Fruit fly (Drosophila melanogaster) whole organism, embryonic: ENCODE data around the gene endos.

Experiments used
- Awh ChIP-seq: fragments of 200-800 bp; sonication (Bioruptor generic); IDR thresholded peaks from 2 replicates; pipeline ENCODE4, ENCODE4 v1.3.6; 2022; ENCODE audit warnings: missing biosample characterization, missing genetic modification characterization
- CG12236 ChIP-seq: fragments of 200-800 bp; sonication (Bioruptor generic); optimal IDR thresholded peaks from 2 replicates; lab custom pipeline; 2016; ENCODE audit warnings: missing biosample characterization, missing genetic modification characterization
- CG12299 ChIP-seq: fragments of 200-800 bp; sonication (Bioruptor generic); optimal IDR thresholded peaks from 2 replicates; lab custom pipeline; 2018; ENCODE audit warnings: missing biosample characterization, mild to moderate bottlenecking, missing genetic modification characterization
- CG13123 ChIP-seq: fragments of 200-800 bp; sonication (Bioruptor generic); optimal IDR thresholded peaks from 2 replicates; lab custom pipeline; 2016; ENCODE audit warnings: missing biosample characterization, missing genetic modification characterization
- CG14050 ChIP-seq: fragments of 200-800 bp; sonication (Bioruptor generic); IDR thresholded peaks from 3 replicates; pipeline ENCODE4 v1.3.6; 2022; ENCODE audit warnings: missing biosample characterization, missing genetic modification characterization
- CG15269 ChIP-seq: fragments of 200-800 bp; sonication (Bioruptor generic); optimal IDR thresholded peaks from 2 replicates; lab custom pipeline; 2018; ENCODE audit warnings: missing biosample characterization, mild to moderate bottlenecking, missing genetic modification characterization, moderate library complexity
- CG16779 ChIP-seq: fragments of 200-800 bp; sonication (Bioruptor generic); IDR thresholded peaks from 2 replicates; pipeline ENCODE4 v1.3.6; 2022; ENCODE audit warnings: missing biosample characterization, missing genetic modification characterization
- CG30020 ChIP-seq: fragments of 200-800 bp; optimal IDR thresholded peaks from 2 replicates; lab custom pipeline; 2019; ENCODE audit warnings: missing biosample characterization, mild to moderate bottlenecking, missing genetic modification characterization, moderate library complexity
- CG31388 ChIP-seq: fragments of 200-800 bp; sonication (Bioruptor generic); optimal IDR thresholded peaks from 2 replicates; lab custom pipeline; 2016; ENCODE audit warnings: missing biosample characterization, missing genetic modification characterization
- CG3726 ChIP-seq: fragments of 200-800 bp; sonication (Bioruptor generic); IDR thresholded peaks from 3 replicates; pipeline ENCODE4, ENCODE4 v1.3.6; 2022; ENCODE audit warnings: missing biosample characterization, missing genetic modification characterization
- CG4282 ChIP-seq: fragments of 200-800 bp; sonication (Bioruptor generic); optimal IDR thresholded peaks from 2 replicates; lab custom pipeline; 2016; ENCODE audit warnings: missing biosample characterization, missing genetic modification characterization
- CG4617 ChIP-seq: fragments of 200-800 bp; sonication (Bioruptor generic); optimal IDR thresholded peaks from 3 replicates; lab custom pipeline; 2016; ENCODE audit warnings: missing biosample characterization, missing genetic modification characterization, borderline replicate concordance
- CG6272 ChIP-seq: fragments of 200-800 bp; sonication (Bioruptor generic); IDR thresholded peaks from 2 replicates; pipeline ENCODE4 v1.3.6; 2022; ENCODE audit warnings: missing biosample characterization, missing genetic modification characterization
- CG7271 ChIP-seq: fragments of 200-800 bp; sonication (Bioruptor generic); optimal IDR thresholded peaks from 2 replicates; lab custom pipeline; 2018; ENCODE audit warnings: missing biosample characterization, mild to moderate bottlenecking, missing genetic modification characterization, moderate library complexity
- CG7372 ChIP-seq: fragments of 200-800 bp; sonication (Bioruptor generic); IDR thresholded peaks from 2 replicates; pipeline ENCODE4 v1.3.6; 2022; ENCODE audit warnings: missing biosample characterization, missing genetic modification characterization
- CG7963 ChIP-seq: fragments of 200-800 bp; sonication (Bioruptor generic); IDR thresholded peaks from 3 replicates; pipeline ENCODE4 v1.3.6; 2022; ENCODE audit warnings: missing biosample characterization, missing genetic modification characterization; ENCODE audit not compliant: partially characterized antibody
- CG9797 ChIP-seq: fragments of 200-800 bp; sonication (Bioruptor generic); optimal IDR thresholded peaks from 3 replicates; lab custom pipeline; 2018; ENCODE audit warnings: missing biosample characterization, mild to moderate bottlenecking, missing genetic modification characterization
- D19B ChIP-seq: fragments of 200-800 bp; sonication (Bioruptor generic); optimal IDR thresholded peaks from 2 replicates; lab custom pipeline; 2017; ENCODE audit warnings: missing biosample characterization, mild to moderate bottlenecking, missing genetic modification characterization
- Dref ChIP-seq: fragments of 200-800 bp; sonication (Bioruptor generic); IDR thresholded peaks from 2 replicates; pipeline ENCODE4 v1.3.6; 2022; ENCODE audit warnings: missing biosample characterization, missing genetic modification characterization
- Eip74EF ChIP-seq, 2 experiments: fragments of 200-800 bp in 1 of 2; fragments of >200 bp in 1 of 2; sonication (Bioruptor generic) in 1 of 2; optimal IDR thresholded peaks; 2 replicates each; lab custom pipeline; 2017 to 2019; ENCODE audit warnings: missing biosample characterization in 2 of 2, missing genetic modification characterization in 2 of 2, mild to moderate bottlenecking in 1 of 2, moderate library complexity in 1 of 2
- Ets97D ChIP-seq: fragments of 200-800 bp; sonication (Bioruptor generic); optimal IDR thresholded peaks from 3 replicates; lab custom pipeline; 2016; ENCODE audit warnings: missing biosample characterization, missing genetic modification characterization
- HLH4C ChIP-seq: fragments of 200-800 bp; sonication (Bioruptor generic); IDR thresholded peaks from 3 replicates; pipeline ENCODE4 v1.3.6; 2022; ENCODE audit warnings: missing biosample characterization, missing genetic modification characterization; ENCODE audit not compliant: partially characterized antibody
- MBD-R2 ChIP-seq: fragments of 200-800 bp; sonication (Bioruptor generic); IDR thresholded peaks from 2 replicates; pipeline ENCODE4 v1.3.6; 2022; ENCODE audit warnings: missing biosample characterization, missing genetic modification characterization
- Med ChIP-seq: fragments of 200-800 bp; sonication (Bioruptor generic); peaks from one replicate; lab custom pipeline; 2016; ENCODE audit warnings: missing biosample characterization, missing genetic modification characterization, mild to moderate bottlenecking, inconsistent platforms, moderate library complexity
- Meics ChIP-seq: fragments of 200-800 bp; sonication (Bioruptor generic); optimal IDR thresholded peaks from 2 replicates; lab custom pipeline; 2017; ENCODE audit warnings: missing biosample characterization, mild to moderate bottlenecking, missing genetic modification characterization
- NC2α ChIP-seq: fragments of 200-800 bp; sonication (Bioruptor generic); optimal IDR thresholded peaks from 2 replicates; lab custom pipeline; 2016; ENCODE audit warnings: missing biosample characterization, missing genetic modification characterization
- NC2β ChIP-seq: fragments of 200-800 bp; sonication (Bioruptor generic); optimal IDR thresholded peaks from 2 replicates; lab custom pipeline; 2016; ENCODE audit warnings: missing biosample characterization, missing genetic modification characterization
- Stat92E ChIP-seq, 3 experiments: fragments of >200 bp in 2 of 3; fragments of 200-800 bp in 1 of 3; sonication (Bioruptor generic) in 1 of 3; optimal IDR thresholded peaks; 2 replicates each; lab custom pipeline; 2017 to 2019; ENCODE audit warnings: missing biosample characterization in 3 of 3, missing genetic modification characterization in 3 of 3, mild to moderate bottlenecking in 1 of 3, moderate library complexity in 1 of 3
- ab ChIP-seq: fragments of 200-800 bp; sonication (Bioruptor generic); optimal IDR thresholded peaks from 2 replicates; lab custom pipeline; 2016; ENCODE audit warnings: missing biosample characterization, missing genetic modification characterization
- ara ChIP-seq: fragments of 200-800 bp; sonication (Bioruptor generic); IDR thresholded peaks from 2 replicates; pipeline ENCODE4 v1.3.6; 2022; ENCODE audit warnings: missing biosample characterization, missing genetic modification characterization
- bigmax ChIP-seq: fragments of 200-800 bp; sonication (Bioruptor generic); optimal IDR thresholded peaks from 2 replicates; lab custom pipeline; 2018; ENCODE audit warnings: missing biosample characterization, mild to moderate bottlenecking, missing genetic modification characterization
- corto ChIP-seq: fragments of 200-800 bp; sonication (Bioruptor generic); optimal IDR thresholded peaks from 2 replicates; lab custom pipeline; 2016; ENCODE audit warnings: missing biosample characterization, mild to moderate bottlenecking, missing genetic modification characterization, moderate library complexity
- danr ChIP-seq: fragments of 200-800 bp; sonication (Bioruptor generic); IDR thresholded peaks from 2 replicates; pipeline ENCODE4 v1.3.6; 2022; ENCODE audit warnings: missing biosample characterization, missing genetic modification characterization
- dati ChIP-seq: fragments of 200-800 bp; sonication (Bioruptor generic); IDR thresholded peaks from 2 replicates; pipeline ENCODE4 v1.3.6; 2022; ENCODE audit warnings: missing biosample characterization, missing genetic modification characterization
- ewg ChIP-seq: fragments of 200-800 bp; sonication (Bioruptor generic); optimal IDR thresholded peaks from 3 replicates; lab custom pipeline; 2017; ENCODE audit warnings: mild to moderate bottlenecking, missing biosample characterization, missing genetic modification reagents, missing genetic modification characterization
- fru ChIP-seq: fragments of >200 bp; optimal IDR thresholded peaks from 2 replicates; lab custom pipeline; 2017
- h ChIP-seq: fragments of >200 bp; optimal IDR thresholded peaks from 2 replicates; lab custom pipeline; 2017
- kay ChIP-seq: fragments of 200-800 bp; sonication (Bioruptor generic); optimal IDR thresholded peaks from 2 replicates; lab custom pipeline; 2016; ENCODE audit warnings: missing biosample characterization, missing genetic modification characterization
- lola ChIP-seq, 3 experiments: fragments of >200 bp in 2 of 3; fragments of 200-800 bp in 1 of 3; sonication (Bioruptor generic) in 1 of 3; optimal IDR thresholded peaks; 2 replicates each; lab custom pipeline; 2017 to 2019; ENCODE audit warnings: missing biosample characterization in 3 of 3, missing genetic modification characterization in 3 of 3, mild to moderate bottlenecking in 1 of 3, moderate library complexity in 1 of 3
- lov ChIP-seq, 2 experiments: fragments of 200-800 bp in 1 of 2; fragments of >200 bp in 1 of 2; sonication (Bioruptor generic) in 1 of 2; IDR thresholded peaks in 1 of 2; optimal IDR thresholded peaks in 1 of 2; 2 replicates in 1 of 2; 3 replicates in 1 of 2; pipeline versions ENCODE4 v1.3.6 to Lab custom; 2017 to 2022; ENCODE audit warnings: missing biosample characterization in 1 of 2, missing genetic modification characterization in 1 of 2
- mirr ChIP-seq: fragments of 200-800 bp; sonication (Bioruptor generic); optimal IDR thresholded peaks from 3 replicates; lab custom pipeline; 2018; ENCODE audit warnings: missing biosample characterization, mild to moderate bottlenecking, missing genetic modification characterization
- otp ChIP-seq: fragments of 200-800 bp; sonication (Bioruptor generic); IDR thresholded peaks from 3 replicates; pipeline ENCODE4, ENCODE4 v1.3.6; 2022; ENCODE audit warnings: missing biosample characterization, missing genetic modification characterization
- pfk ChIP-seq: fragments of 200-800 bp; sonication (Bioruptor generic); optimal IDR thresholded peaks from 2 replicates; lab custom pipeline; 2018; ENCODE audit warnings: missing biosample characterization, mild to moderate bottlenecking, missing genetic modification characterization, moderate library complexity
- repo ChIP-seq: fragments of 200-800 bp; sonication (Bioruptor generic); optimal IDR thresholded peaks from 2 replicates; lab custom pipeline; 2016; ENCODE audit warnings: missing biosample characterization, missing genetic modification characterization
- sqz ChIP-seq: fragments of 200-800 bp; sonication (Bioruptor generic); optimal IDR thresholded peaks from 3 replicates; lab custom pipeline; 2018; ENCODE audit warnings: missing biosample characterization, mild to moderate bottlenecking, missing genetic modification characterization
- sug ChIP-seq: fragments of 200-800 bp; optimal IDR thresholded peaks from 2 replicates; lab custom pipeline; 2019; ENCODE audit warnings: missing biosample characterization, mild to moderate bottlenecking, missing genetic modification characterization, moderate library complexity
- tap ChIP-seq: fragments of 200-800 bp; optimal IDR thresholded peaks from 3 replicates; lab custom pipeline; 2019; ENCODE audit warnings: missing biosample characterization, mild to moderate bottlenecking, missing genetic modification characterization, moderate library complexity
- ttk ChIP-seq: fragments of 200-800 bp; sonication (Bioruptor generic); IDR thresholded peaks from 2 replicates; pipeline ENCODE4 v2.1.2; 2022; ENCODE audit warnings: missing biosample characterization, missing genetic modification characterization
- wdn ChIP-seq: fragments of 200-800 bp; sonication (Bioruptor generic); IDR thresholded peaks from 2 replicates; pipeline ENCODE4 v1.3.6; 2022; ENCODE audit warnings: missing biosample characterization, missing genetic modification characterization

endos gene

dm6 chr3L:14031171-14032126 lies at the start of gene endos, which contains the start of gene CG6650 (continued):
- TF ChIP-seq CG3726 (GFP tag; lab: Robert Waterston, UW): no peak
- TF ChIP-seq tap (tag; lab: Kevin White, UChicago): no peak
- TF ChIP-seq CG12236 (GFP tag; lab: Kevin White, UChicago): no peak
- peak; percentile 61 for TF ChIP-seq CG30020 (tag; lab: Kevin White, UChicago)
- no peak for TF ChIP-seq repo (GFP tag; lab: Kevin White, UChicago)
- peak; percentile 2 for TF ChIP-seq CG12299
- TF ChIP-seq lola (GFP tag; optimal IDR thresholded peaks at IDR 0.05; lab: Kevin White, UChicago): peak in 1 of 3 experiments; percentile 54
- peak; percentile 77 for TF ChIP-seq CG7963 (GFP tag; lab: Robert Waterston, UW)
- peak; percentile 87 for TF ChIP-seq HLH4C (GFP tag; lab: Robert Waterston, UW)
- no peak for TF ChIP-seq D19B (GFP tag; lab: Kevin White, UChicago)
- TF ChIP-seq h: no peak
- TF ChIP-seq CG9797: peak; percentile 32
- TF ChIP-seq NC2β (GFP tag; lab: Kevin White, UChicago): no peak
- no peak for TF ChIP-seq dati (GFP tag; lab: Robert Waterston, UW)
- TF ChIP-seq CG4617 (GFP tag; lab: Kevin White, UChicago): peak; percentile 62
- TF ChIP-seq corto: no peak
- no peak for TF ChIP-seq NC2α
- TF ChIP-seq CG7271: no peak
- TF ChIP-seq sqz (GFP tag; lab: Kevin White, UChicago): no peak
- TF ChIP-seq sug (tag; lab: Kevin White, UChicago): peak; percentile 67
- TF ChIP-seq CG16779 (GFP tag; lab: Robert Waterston, UW): no peak
- peak; percentile 16 for TF ChIP-seq kay
- TF ChIP-seq Med (GFP tag; lab: Kevin White, UChicago): peak; percentile 45
- peak; percentile 34 for TF ChIP-seq MBD-R2
- TF ChIP-seq Awh (GFP tag; lab: Robert Waterston, UW): no peak
- peak; percentile 28 for TF ChIP-seq pfk (GFP tag; lab: Kevin White, UChicago)
- TF ChIP-seq ttk (GFP tag; lab: Robert Waterston, UW): no peak
- TF ChIP-seq CG4282: no peak
- no peak for TF ChIP-seq ewg (GFP tag; lab: Kevin White, UChicago)
- no peak for TF ChIP-seq CG7372
- no peak for TF ChIP-seq bigmax (GFP tag; lab: Kevin White, UChicago)
- peak; percentile 42 for TF ChIP-seq CG15269 (tag; lab: Kevin White, UChicago)
- TF ChIP-seq Eip74EF (GFP tag; optimal IDR thresholded peaks at IDR 0.05; lab: Kevin White, UChicago): no peak
- TF ChIP-seq Stat92E (GFP tag; optimal IDR thresholded peaks at IDR 0.05; lab: Kevin White, UChicago): peak in 1 of 3 experiments; percentile 2
- TF ChIP-seq CG6272: no peak
- TF ChIP-seq Meics (GFP tag; lab: Kevin White, UChicago): peak; percentile 30
- TF ChIP-seq wdn (GFP tag; lab: Robert Waterston, UW): no peak
- no peak for TF ChIP-seq CG13123 (GFP tag; lab: Kevin White, UChicago)
- TF ChIP-seq CG14050 (GFP tag; lab: Robert Waterston, UW): no peak
- TF ChIP-seq ab (GFP tag; lab: Kevin White, UChicago): no peak
- TF ChIP-seq danr (GFP tag; lab: Robert Waterston, UW): no peak
- peak; percentile 60 for TF ChIP-seq mirr
- TF ChIP-seq Dref (GFP tag; lab: Robert Waterston, UW): peak; percentile 91
- no peak for TF ChIP-seq ara (GFP tag; lab: Robert Waterston, UW)
- TF ChIP-seq fru (lab: Kevin White, UChicago): no peak
- TF ChIP-seq Ets97D: peak; percentile 37
- TF ChIP-seq otp (GFP tag; lab: Robert Waterston, UW): no peak
- no peak for TF ChIP-seq CG31388 (GFP tag; lab: Kevin White, UChicago)
- TF ChIP-seq lov (optimal IDR thresholded peaks at IDR 0.05; lab: Kevin White, UChicago): no peak
- TF ChIP-seq lov (GFP tag; IDR thresholded peaks at IDR 0.05; lab: Robert Waterston, UW): no peak
